Worm (Caenorhabditis elegans): Measurements from ENCODE around the gene K09C6.3.

The K09C6.3 gene

DNA sequence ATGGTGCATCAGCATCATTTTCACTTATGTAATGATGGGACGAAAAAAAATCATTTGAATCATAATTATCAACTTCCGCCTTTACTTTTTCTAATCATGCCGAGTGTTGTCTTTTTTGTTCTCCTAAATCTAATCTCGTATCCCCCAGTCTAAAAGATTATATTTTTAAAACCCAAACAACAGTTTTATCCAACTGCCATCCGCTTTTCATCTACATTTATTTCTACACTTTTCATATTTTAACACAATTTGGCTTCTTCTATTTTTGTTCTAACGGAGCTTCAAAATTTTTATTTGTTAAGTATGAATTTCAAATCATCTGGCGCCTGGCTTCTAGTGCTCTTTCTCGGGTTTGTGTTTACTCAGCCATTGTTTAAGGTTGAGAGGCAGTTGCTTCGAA, at the start of gene K09C6.3:
Gene K09C6.3 (plus strand): TSS at position 301 of the 400 bp plus-strand sequence.
- TF ChIP-seq ceh-9 (tag; optimal IDR thresholded peaks at IDR 0.05) (no peak), ztf-4 (tag; optimal IDR thresholded peaks at IDR 0.05) (no peak), elt-3 (tag; optimal IDR thresholded peaks at IDR 0.05) (no peak), mdl-1 (tag; optimal IDR thresholded peaks at IDR 0.05) (no peak), ceh-82 (tag; optimal IDR thresholded peaks at IDR 0.05) (no peak), unc-62 (GFP tag; optimal IDR thresholded peaks at IDR 0.05) (no peak), snpc-4 (tag; optimal IDR thresholded peaks at IDR 0.05) (no peak), jun-1 (tag; optimal IDR thresholded peaks at IDR 0.05) (no peak), daf-12 (tag; optimal IDR thresholded peaks at IDR 0.05) (no peak), nhr-67 (tag; optimal IDR thresholded peaks at IDR 0.05) (no peak), egl-5 (tag; optimal IDR thresholded peaks at IDR 0.05) (no peak), pha-4 (tag; optimal IDR thresholded peaks at IDR 0.05) (no peak), hmg-11 (tag; optimal IDR thresholded peaks at IDR 0.05) (no peak), elt-2 (tag; optimal IDR thresholded peaks at IDR 0.05) (no peak), nhr-12 (tag; optimal IDR thresholded peaks at IDR 0.05) (no peak)

DNA sequence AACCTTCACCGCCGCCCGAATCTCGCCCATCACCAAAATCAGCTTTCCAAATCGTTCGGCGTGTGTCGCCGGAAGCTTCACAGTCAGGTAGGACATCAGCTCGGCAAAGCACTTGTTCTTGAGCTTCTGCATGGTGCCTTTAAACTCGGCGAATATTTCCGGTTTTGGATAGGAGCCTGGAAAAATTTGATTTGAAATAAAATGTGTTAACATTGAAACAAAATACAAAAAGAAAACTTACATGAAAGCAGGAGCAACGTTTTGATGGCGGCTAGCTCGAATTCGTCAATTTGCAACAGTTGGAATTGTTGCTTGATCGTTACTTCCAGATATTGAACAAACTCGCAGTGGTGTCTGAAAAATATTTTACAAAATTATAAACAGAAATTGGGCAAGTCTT, 49.6 kb upstream of the K09C6.3 start:
- TF ChIP-seq ceh-9 (tag; optimal IDR thresholded peaks at IDR 0.05) (no peak), lin-15B (tag; optimal IDR thresholded peaks at IDR 0.05) (no peak), R02D3.7 (tag; optimal IDR thresholded peaks at IDR 0.05) (no peak), nhr-28 (tag; optimal IDR thresholded peaks at IDR 0.05) (no peak), nhr-25 (tag; optimal IDR thresholded peaks at IDR 0.05) (no peak), jun-1 (tag; optimal IDR thresholded peaks at IDR 0.05) (no peak)

DNA sequence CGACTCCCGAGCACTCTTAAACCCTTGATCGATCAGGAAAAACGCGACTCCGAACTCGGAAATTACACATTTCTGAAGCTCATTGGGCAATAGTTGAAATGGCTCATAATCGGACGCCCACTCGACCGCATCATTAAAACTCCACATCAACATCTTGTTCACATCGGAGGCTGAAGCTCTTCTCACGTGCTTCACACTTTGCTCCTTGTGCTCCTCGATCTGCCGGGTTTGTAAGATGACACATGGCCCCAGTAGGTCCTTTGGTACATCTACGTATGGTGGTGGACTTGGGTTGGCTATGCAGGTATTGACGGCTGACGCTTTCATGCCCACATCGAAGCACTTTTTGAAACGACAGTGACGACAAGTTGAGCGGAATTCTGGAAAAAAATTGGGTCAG, 48.8 kb upstream of the K09C6.3 start:
- no peak for TF ChIP-seq ceh-9 (tag; optimal IDR thresholded peaks at IDR 0.05)
- no peak for TF ChIP-seq elt-2 (tag; optimal IDR thresholded peaks at IDR 0.05)
- no peak for TF ChIP-seq snpc-4 (tag; optimal IDR thresholded peaks at IDR 0.05)
- TF ChIP-seq skn-1 (tag; optimal IDR thresholded peaks at IDR 0.05) = no peak
- TF ChIP-seq hmg-11 (tag; optimal IDR thresholded peaks at IDR 0.05) = no peak
- no peak for TF ChIP-seq ZK546.5 (tag; optimal IDR thresholded peaks at IDR 0.05)
- no peak for TF ChIP-seq R02D3.7 (tag; optimal IDR thresholded peaks at IDR 0.05)
- TF ChIP-seq nhr-25 (tag; optimal IDR thresholded peaks at IDR 0.05) = no peak
- TF ChIP-seq ama-1 (optimal IDR thresholded peaks at IDR 0.05) = no peak
- no peak for TF ChIP-seq lin-39 (tag; optimal IDR thresholded peaks at IDR 0.05)
- TF ChIP-seq nhr-67 (tag; optimal IDR thresholded peaks at IDR 0.05) = no peak
- TF ChIP-seq nhr-11 (tag; optimal IDR thresholded peaks at IDR 0.05) = no peak
- no peak for TF ChIP-seq jun-1 (tag; optimal IDR thresholded peaks at IDR 0.05)
- no peak for TF ChIP-seq ztf-4 (tag; optimal IDR thresholded peaks at IDR 0.05)
- TF ChIP-seq nhr-237 (tag; optimal IDR thresholded peaks at IDR 0.05) = no peak
- TF ChIP-seq elt-1 (tag; optimal IDR thresholded peaks at IDR 0.05) = no peak
- no peak for TF ChIP-seq lsy-12 (tag; optimal IDR thresholded peaks at IDR 0.05)

DNA sequence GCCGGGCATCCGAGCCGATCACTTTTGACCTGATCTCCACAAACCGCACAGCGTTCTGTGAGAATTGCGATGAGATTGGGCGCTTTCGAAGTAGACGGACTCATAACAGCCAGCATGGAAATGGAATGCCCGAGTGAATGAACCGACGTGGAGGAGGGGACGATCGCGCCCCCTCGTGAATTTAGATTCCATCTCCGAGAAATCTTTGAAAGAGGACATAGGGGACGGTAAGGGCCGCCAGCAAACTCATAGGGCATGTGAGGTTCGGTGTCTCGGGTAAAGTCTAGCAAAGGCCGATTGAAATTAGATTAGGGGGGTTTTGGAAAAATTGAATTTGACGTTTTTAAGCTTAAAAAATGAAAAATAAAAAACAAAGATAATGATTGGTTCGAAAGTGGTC, 47.8 kb upstream of the K09C6.3 start, which contains the start of gene nhr-270:
Gene nhr-270 (minus strand): TSS at position 257 of the 400 bp plus-strand sequence.
- TF ChIP-seq ZK546.5 (tag; optimal IDR thresholded peaks at IDR 0.05) = no peak
- peak; percentile 2 for TF ChIP-seq nhr-23 (tag; optimal IDR thresholded peaks at IDR 0.05)
- TF ChIP-seq egl-5 (tag; optimal IDR thresholded peaks at IDR 0.05) = no peak
- TF ChIP-seq elt-1 (tag; optimal IDR thresholded peaks at IDR 0.05) = peak; percentile 7
- peak; percentile 0 for TF ChIP-seq nhr-25 (tag; optimal IDR thresholded peaks at IDR 0.05)

DNA sequence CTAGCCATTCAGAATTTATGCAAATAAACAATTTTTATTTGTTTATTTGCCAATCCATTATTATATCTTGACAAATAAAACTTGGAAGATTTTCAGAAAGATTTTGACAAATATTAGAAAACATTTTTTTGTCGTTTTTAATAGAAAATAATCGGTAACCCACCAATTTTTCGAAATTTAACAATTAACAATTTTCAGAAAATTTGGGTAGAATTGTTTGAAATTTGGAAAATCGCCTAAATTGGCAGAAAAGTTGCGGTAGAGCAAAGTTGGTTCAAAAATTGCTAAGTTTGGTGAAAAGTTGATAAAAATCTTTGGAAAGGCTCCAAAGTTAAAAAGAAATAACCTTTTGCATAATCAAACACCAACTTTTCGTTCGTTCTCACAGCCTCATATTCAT, 44.0 kb upstream of the K09C6.3 start:
- no peak for TF ChIP-seq fkh-10 (GFP tag; optimal IDR thresholded peaks at IDR 0.05)
- no peak for TF ChIP-seq nhr-77 (tag; optimal IDR thresholded peaks at IDR 0.05)
- TF ChIP-seq ceh-28 (tag; optimal IDR thresholded peaks at IDR 0.05) = no peak
- TF ChIP-seq nhr-25 (tag; optimal IDR thresholded peaks at IDR 0.05) = no peak
- TF ChIP-seq ceh-82 (tag; optimal IDR thresholded peaks at IDR 0.05) = no peak
- TF ChIP-seq R02D3.7 (tag; optimal IDR thresholded peaks at IDR 0.05) = no peak
- TF ChIP-seq snpc-4 (tag; optimal IDR thresholded peaks at IDR 0.05) = no peak

DNA sequence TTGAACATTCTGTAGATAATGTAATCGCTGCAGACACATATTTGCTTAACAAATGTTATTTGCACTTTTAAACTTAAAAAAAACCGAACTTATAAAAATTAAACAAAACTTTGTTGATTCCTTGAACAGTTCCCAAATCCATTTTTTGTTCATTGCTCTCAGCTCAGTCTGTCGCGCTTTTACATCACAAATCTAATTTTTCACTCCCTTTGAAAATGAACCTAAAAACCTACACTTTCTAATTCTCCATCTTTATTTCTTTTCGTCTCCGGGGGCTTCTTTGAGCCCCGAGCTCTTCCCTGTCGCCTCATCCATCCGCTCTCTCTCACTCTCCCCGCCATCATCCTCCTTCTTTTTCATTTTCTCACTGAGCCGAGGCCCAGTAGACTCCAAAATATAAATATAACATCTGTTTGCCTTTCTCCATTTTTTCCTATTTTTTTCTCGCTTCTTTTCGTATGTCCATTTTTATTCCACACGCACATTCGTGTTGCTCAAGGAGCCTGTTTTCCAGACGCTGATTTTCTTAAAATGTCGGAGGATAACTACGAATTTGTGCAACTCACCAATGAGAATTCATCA, 41.9 kb upstream of the K09C6.3 start, which contains the start of gene R13D11.4:
Gene R13D11.4 (plus strand): TSS at position 532 of the 582 bp plus-strand sequence.
- TF ChIP-seq fkh-10 (GFP tag; optimal IDR thresholded peaks at IDR 0.05) = peak; percentile 30
- peak; percentile 39 for TF ChIP-seq nfya-1 (tag; optimal IDR thresholded peaks at IDR 0.05; ENCODE audit: insufficient read depth)
- TF ChIP-seq unc-39 (tag; optimal IDR thresholded peaks at IDR 0.05) = no peak
- TF ChIP-seq hmg-11 (tag; optimal IDR thresholded peaks at IDR 0.05) = peak; percentile 23

Measured in whole organism, L3 larva.